Fruit fly (Drosophila melanogaster): ENCODE measurements around the gene Spt7.

- TF ChIP-seq CG8319 (GFP tag; optimal IDR thresholded peaks at IDR 0.05) (no peak), fd59A (GFP tag; optimal IDR thresholded peaks at IDR 0.05) (no peak), acj6 (GFP tag; optimal IDR thresholded peaks at IDR 0.05) (no peak), Hr38 (GFP tag; optimal IDR thresholded peaks at IDR 0.05) (no peak)
These were observed 22.1 kb downstream of the Spt7 start for dm6 chrX:17872310-17872709.
